Fruit fly (Drosophila melanogaster) whole organism, embryonic: ENCODE results near the gene BORCS5.

Experiments used
- B-H1 ChIP-seq: fragments of 200-800 bp; sonication (Bioruptor generic); IDR thresholded peaks from 3 replicates; pipeline ENCODE4 v1.3.6; 2022; ENCODE audit warnings: missing biosample characterization, missing genetic modification characterization
- B-H2 ChIP-seq: fragments of 200-800 bp; sonication (Bioruptor generic); optimal IDR thresholded peaks from 2 replicates; lab custom pipeline; 2018; ENCODE audit warnings: missing biosample characterization, mild to moderate bottlenecking, missing genetic modification characterization
- CG11085 ChIP-seq: fragments of 200-800 bp; sonication (Bioruptor generic); IDR thresholded peaks from 2 replicates; pipeline ENCODE4 v1.3.6; 2022; ENCODE audit warnings: missing biosample characterization, missing genetic modification characterization
- CG11696 ChIP-seq: fragments of 200-800 bp; sonication (Bioruptor generic); IDR thresholded peaks from 2 replicates; pipeline ENCODE4 v1.3.6; 2022; ENCODE audit warnings: missing biosample characterization, missing genetic modification characterization
- CG13287 ChIP-seq: fragments of 200-800 bp; sonication (Bioruptor generic); IDR thresholded peaks from 2 replicates; pipeline ENCODE4 v1.3.6; 2022; ENCODE audit warnings: missing biosample characterization, missing genetic modification characterization; ENCODE audit not compliant: partially characterized antibody
- CG13424 ChIP-seq: fragments of 200-800 bp; sonication (Bioruptor generic); optimal IDR thresholded peaks from 2 replicates; lab custom pipeline; 2019; ENCODE audit warnings: missing biosample characterization, mild to moderate bottlenecking, missing genetic modification characterization, moderate library complexity
- CG17361 ChIP-seq: fragments of 200-800 bp; sonication (Bioruptor generic); IDR thresholded peaks from 3 replicates; pipeline ENCODE4 v1.3.6; 2022; ENCODE audit warnings: missing biosample characterization, missing genetic modification characterization
- CG17385 ChIP-seq: fragments of 200-800 bp; sonication (Bioruptor generic); optimal IDR thresholded peaks from 3 replicates; lab custom pipeline; 2018; ENCODE audit warnings: missing biosample characterization, mild to moderate bottlenecking, missing genetic modification characterization
- CG18011 ChIP-seq: fragments of 200-800 bp; sonication (Bioruptor generic); optimal IDR thresholded peaks from 2 replicates; lab custom pipeline; 2017; ENCODE audit warnings: missing biosample characterization, missing genetic modification characterization, mild to moderate bottlenecking, moderate library complexity, missing genotype
- CG18476 ChIP-seq: fragments of 200-800 bp; sonication (Bioruptor generic); optimal IDR thresholded peaks from 2 replicates; lab custom pipeline; 2016; ENCODE audit warnings: missing biosample characterization, mild to moderate bottlenecking, missing genetic modification characterization
- CG2199 ChIP-seq: fragments of 200-800 bp; sonication (Bioruptor generic); IDR thresholded peaks from 3 replicates; pipeline ENCODE4 v1.3.6; 2022; ENCODE audit warnings: missing biosample characterization, missing genetic modification characterization
- CG30403 ChIP-seq: fragments of 200-800 bp; sonication (Bioruptor generic); optimal IDR thresholded peaks from 3 replicates; lab custom pipeline; 2016; ENCODE audit warnings: missing biosample characterization, missing genetic modification characterization
- CG30431 ChIP-seq: fragments of 200-800 bp; sonication (Bioruptor generic); optimal IDR thresholded peaks from 2 replicates; lab custom pipeline; 2017; ENCODE audit warnings: missing biosample characterization, missing genetic modification characterization
- CG3065 ChIP-seq: fragments of 200-800 bp; sonication (Bioruptor generic); optimal IDR thresholded peaks from 2 replicates; lab custom pipeline; 2016; ENCODE audit warnings: missing biosample characterization, missing genetic modification characterization
- CG3407 ChIP-seq: fragments of 200-800 bp; sonication (Bioruptor generic); optimal IDR thresholded peaks from 2 replicates; lab custom pipeline; 2018; ENCODE audit warnings: missing biosample characterization, mild to moderate bottlenecking, missing genetic modification characterization
- CG34224 ChIP-seq: fragments of 200-800 bp; sonication (Bioruptor generic); IDR thresholded peaks from 3 replicates; pipeline ENCODE4 v1.3.6; 2022; ENCODE audit warnings: missing biosample characterization, missing genetic modification characterization; ENCODE audit not compliant: partially characterized antibody
- CG3847 ChIP-seq: fragments of 200-800 bp; sonication (Bioruptor generic); IDR thresholded peaks from 2 replicates; pipeline ENCODE4 v1.3.6; 2022; ENCODE audit warnings: missing biosample characterization, missing genetic modification characterization
- CG4730 ChIP-seq: fragments of 200-800 bp; sonication (Bioruptor generic); IDR thresholded peaks from 2 replicates; pipeline ENCODE4 v1.3.6; 2022; ENCODE audit warnings: missing biosample characterization, missing genetic modification characterization
- CG6854 ChIP-seq: fragments of 200-800 bp; sonication (Bioruptor generic); optimal IDR thresholded peaks from 3 replicates; lab custom pipeline; 2017; ENCODE audit warnings: missing biosample characterization, mild to moderate bottlenecking, missing genetic modification characterization
- CG8290 ChIP-seq, 3 experiments: fragments of 200-800 bp; sonication (Bioruptor generic); optimal IDR thresholded peaks; 2 replicates each; lab custom pipeline; 2016 to 2019; ENCODE audit warnings: missing biosample characterization in 3 of 3, missing genetic modification characterization in 3 of 3, mild to moderate bottlenecking in 2 of 3, moderate library complexity in 1 of 3
- CG8359 ChIP-seq: fragments of 200-800 bp; sonication (Bioruptor generic); optimal IDR thresholded peaks from 2 replicates; lab custom pipeline; 2017; ENCODE audit warnings: missing biosample characterization, mild to moderate bottlenecking, missing genetic modification characterization, borderline replicate concordance
- CG9932 ChIP-seq: fragments of 200-800 bp; sonication (Bioruptor generic); IDR thresholded peaks from 2 replicates; pipeline ENCODE4 v1.3.6; 2022; ENCODE audit warnings: missing biosample characterization, missing genetic modification characterization
- Fer1 ChIP-seq: fragments of 200-800 bp; sonication (Bioruptor generic); optimal IDR thresholded peaks from 2 replicates; lab custom pipeline; 2017; ENCODE audit warnings: missing biosample characterization, mild to moderate bottlenecking, missing genetic modification characterization
- HLH3B ChIP-seq: fragments of 200-800 bp; sonication (Bioruptor generic); IDR thresholded peaks from 2 replicates; pipeline ENCODE4 v1.3.6; 2022; ENCODE audit warnings: missing biosample characterization, missing genetic modification characterization
- Hsf ChIP-seq: fragments of 200-800 bp; sonication (Bioruptor generic); optimal IDR thresholded peaks from 3 replicates; lab custom pipeline; 2016; ENCODE audit warnings: missing biosample characterization, missing genetic modification characterization
- MTF-1 ChIP-seq: fragments of 200-800 bp; sonication (Bioruptor generic); optimal IDR thresholded peaks from 2 replicates; lab custom pipeline; 2018; ENCODE audit warnings: missing biosample characterization, mild to moderate bottlenecking, missing genetic modification characterization, borderline replicate concordance
- Rx ChIP-seq: fragments of 200-800 bp; sonication (Bioruptor generic); IDR thresholded peaks from 2 replicates; pipeline ENCODE4 v1.3.6; 2022; ENCODE audit warnings: missing biosample characterization, missing genetic modification characterization
- Sox100B ChIP-seq: fragments of 200-800 bp; sonication (Bioruptor generic); optimal IDR thresholded peaks from 3 replicates; lab custom pipeline; 2018; ENCODE audit warnings: missing biosample characterization, mild to moderate bottlenecking, missing genetic modification characterization
- Spps ChIP-seq: fragments of 200-800 bp; sonication (Bioruptor generic); optimal IDR thresholded peaks from 2 replicates; lab custom pipeline; 2018; ENCODE audit warnings: missing biosample characterization, mild to moderate bottlenecking, missing genetic modification characterization
- abd-A ChIP-seq: fragments of 200-800 bp; sonication (Bioruptor generic); optimal IDR thresholded peaks from 3 replicates; lab custom pipeline; 2019; ENCODE audit warnings: missing biosample characterization, mild to moderate bottlenecking, missing genetic modification characterization, moderate library complexity
- btn ChIP-seq: fragments of 200-800 bp; sonication (Bioruptor generic); optimal IDR thresholded peaks from 2 replicates; lab custom pipeline; 2016; ENCODE audit warnings: missing biosample characterization, missing genetic modification characterization
- cad ChIP-seq: fragments of >200 bp; optimal IDR thresholded peaks from 2 replicates; lab custom pipeline; 2017; ENCODE audit warnings: missing biosample characterization, missing genetic modification characterization
- caup ChIP-seq: fragments of 200-800 bp; sonication (Bioruptor generic); optimal IDR thresholded peaks from 3 replicates; lab custom pipeline; 2017; ENCODE audit warnings: missing biosample characterization, mild to moderate bottlenecking, missing genetic modification characterization, moderate library complexity; ENCODE audit not compliant: severe bottlenecking
- crp ChIP-seq, 2 experiments: fragments of 200-800 bp; sonication (Bioruptor generic); optimal IDR thresholded peaks; 2 replicates in 1 of 2; 3 replicates in 1 of 2; lab custom pipeline; 2017; ENCODE audit warnings: missing biosample characterization in 2 of 2, missing genetic modification characterization in 2 of 2, mild to moderate bottlenecking in 1 of 2, moderate library complexity in 1 of 2
- dimm ChIP-seq: fragments of 200-800 bp; sonication (Bioruptor generic); IDR thresholded peaks from 2 replicates; pipeline ENCODE4 v1.3.6; 2022; ENCODE audit warnings: missing biosample characterization, missing genetic modification characterization
- esg ChIP-seq: fragments of 200-800 bp; sonication (Bioruptor generic); conservative IDR thresholded peaks from 2 replicates; pipeline ENCODE4 v1.3.6; 2022; ENCODE audit warnings: missing biosample characterization, missing genetic modification characterization
- fd96Cb ChIP-seq: fragments of 200-800 bp; sonication (Bioruptor generic); optimal IDR thresholded peaks from 2 replicates; lab custom pipeline; 2018; ENCODE audit warnings: missing biosample characterization, mild to moderate bottlenecking, missing genetic modification characterization, moderate library complexity
- gcm ChIP-seq: fragments of 200-800 bp; sonication (Bioruptor generic); optimal IDR thresholded peaks from 2 replicates; lab custom pipeline; 2019; ENCODE audit warnings: missing biosample characterization, mild to moderate bottlenecking, missing genetic modification characterization, moderate library complexity
- grn ChIP-seq: fragments of 200-800 bp; sonication (Bioruptor generic); optimal IDR thresholded peaks from 3 replicates; lab custom pipeline; 2017; ENCODE audit warnings: missing biosample characterization, missing genetic modification characterization
- gsb ChIP-seq: fragments of 200-800 bp; sonication (Bioruptor generic); IDR thresholded peaks from 2 replicates; pipeline ENCODE4 v1.3.6; 2022; ENCODE audit warnings: missing biosample characterization, missing genetic modification characterization
- kni ChIP-seq: fragments of 200-800 bp; sonication (Bioruptor generic); optimal IDR thresholded peaks from 3 replicates; lab custom pipeline; 2017; ENCODE audit warnings: mild to moderate bottlenecking, missing biosample characterization, missing genetic modification reagents, missing genetic modification characterization
- p53 ChIP-seq: fragments of 200-800 bp; sonication (Bioruptor generic); optimal IDR thresholded peaks from 2 replicates; lab custom pipeline; 2016; ENCODE audit warnings: missing biosample characterization, missing genetic modification characterization
- pb ChIP-seq: fragments of 200-800 bp; sonication (Bioruptor generic); optimal IDR thresholded peaks from 3 replicates; lab custom pipeline; 2016; ENCODE audit warnings: missing biosample characterization, missing genetic modification characterization
- pros ChIP-seq: fragments of 200-800 bp; sonication (Bioruptor generic); optimal IDR thresholded peaks from 3 replicates; lab custom pipeline; 2019; ENCODE audit warnings: missing biosample characterization, mild to moderate bottlenecking, missing genetic modification characterization, moderate library complexity
- psq ChIP-seq: fragments of 200-800 bp; sonication (Bioruptor generic); optimal IDR thresholded peaks from 2 replicates; lab custom pipeline; 2017; ENCODE audit warnings: missing biosample characterization, missing genetic modification characterization
- shn ChIP-seq: fragments of 200-800 bp; sonication (Bioruptor generic); optimal IDR thresholded peaks from 3 replicates; lab custom pipeline; 2016; ENCODE audit warnings: missing biosample characterization, missing genetic modification characterization
- sim ChIP-seq: fragments of 200-800 bp; sonication (Bioruptor generic); IDR thresholded peaks from 2 replicates; pipeline ENCODE4 v1.3.6; 2022; ENCODE audit warnings: missing biosample characterization, missing genetic modification characterization
- tll ChIP-seq, 2 experiments: fragments of 200-800 bp in 1 of 2; fragments of >200 bp in 1 of 2; sonication (Bioruptor generic) in 1 of 2; optimal IDR thresholded peaks; 2 replicates each; lab custom pipeline; 2017 to 2019; ENCODE audit warnings: missing biosample characterization in 2 of 2, missing genetic modification characterization in 2 of 2, mild to moderate bottlenecking in 1 of 2, moderate library complexity in 1 of 2
- z ChIP-seq: fragments of 200-800 bp; sonication (Bioruptor generic); IDR thresholded peaks from 3 replicates; pipeline ENCODE4 v1.3.6; 2022; ENCODE audit warnings: missing biosample characterization, missing genetic modification characterization
- zf30C ChIP-seq: fragments of 200-800 bp; sonication (Bioruptor generic); optimal IDR thresholded peaks from 3 replicates; lab custom pipeline; 2018; ENCODE audit warnings: missing biosample characterization, mild to moderate bottlenecking, missing genetic modification characterization

BORCS5 gene

DNA sequence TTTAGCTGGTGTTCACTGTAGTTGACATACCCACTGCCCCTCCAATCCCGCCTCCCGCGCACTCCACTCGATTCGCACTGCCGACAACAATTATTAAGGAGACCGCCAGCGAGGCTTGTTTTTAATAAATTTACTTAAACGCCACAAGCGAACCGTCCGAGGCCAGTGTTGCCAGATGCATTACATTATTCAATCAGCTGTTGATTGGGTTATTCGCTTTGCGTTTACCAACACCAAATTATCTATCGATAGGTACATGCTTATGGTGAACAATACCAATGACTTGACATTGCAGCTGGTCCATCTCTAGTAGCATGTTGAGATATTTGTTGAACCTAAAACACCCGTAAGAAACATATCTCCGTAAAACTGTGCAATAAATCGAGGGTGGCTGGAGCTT, 14.4 kb upstream of the BORCS5 start, which contains the start of the genes CG10353 and SelG (continued):
- TF ChIP-seq zf30C (GFP tag; lab: Kevin White, UChicago) (no peak), CG11085 (GFP tag; lab: Robert Waterston, UW) (no peak), CG3065 (GFP tag; lab: Kevin White, UChicago) (no peak), btn (no peak), psq (no peak), gsb (no peak), CG8359 (no peak), B-H1 (GFP tag; lab: Robert Waterston, UW) (no peak), CG2199 (GFP tag; lab: Robert Waterston, UW) (peak; percentile 28; the same call in 1 of the 3 replicates), CG18011 (GFP tag; lab: Kevin White, UChicago) (no peak), CG34224 (GFP tag; lab: Robert Waterston, UW) (peak; percentile 94), CG3847 (GFP tag; lab: Robert Waterston, UW) (peak; percentile 68), Rx (GFP tag; lab: Robert Waterston, UW) (no peak), CG9932 (GFP tag; lab: Robert Waterston, UW) (peak; percentile 67), esg (GFP tag; lab: Robert Waterston, UW) (no peak), Fer1 (GFP tag; lab: Kevin White, UChicago) (peak; percentile 44), CG8290 (GFP tag; optimal IDR thresholded peaks at IDR 0.05; lab: Kevin White, UChicago) (peak; percentile 48), CG8290 (tag; optimal IDR thresholded peaks at IDR 0.05; lab: Kevin White, UChicago) (peak in 1 of 2 experiments; percentile 85), CG3407 (GFP tag; lab: Kevin White, UChicago) (no peak), HLH3B (no peak), grn (no peak), kni (no peak), CG17385 (GFP tag; lab: Kevin White, UChicago) (peak; percentile 26), CG13287 (GFP tag; lab: Robert Waterston, UW) (peak; percentile 90), shn (no peak), caup (GFP tag; lab: Kevin White, UChicago) (peak; percentile 32), sim (GFP tag; lab: Robert Waterston, UW) (no peak), CG17361 (no peak), pb (GFP tag; lab: Kevin White, UChicago) (no peak), CG11696 (GFP tag; lab: Robert Waterston, UW) (no peak), MTF-1 (GFP tag; lab: Kevin White, UChicago) (peak; percentile 56), dimm (no peak), cad (GFP tag; lab: Kevin White, UChicago) (no peak), Spps (tag; lab: Kevin White, UChicago) (no peak), CG13424 (tag; lab: Kevin White, UChicago) (peak; percentile 13), CG4730 (GFP tag; lab: Robert Waterston, UW) (no peak), Hsf (GFP tag; lab: Kevin White, UChicago) (peak; percentile 22), tll (GFP tag; optimal IDR thresholded peaks at IDR 0.05; lab: Kevin White, UChicago) (peak in 1 of 2 experiments; percentile 36), fd96Cb (tag; lab: Kevin White, UChicago) (no peak), z (GFP tag; lab: Robert Waterston, UW) (no peak), p53 (GFP tag; lab: Kevin White, UChicago) (peak; percentile 27), CG30403 (peak; percentile 19), CG30431 (no peak), crp (GFP tag; optimal IDR thresholded peaks at IDR 0.05; lab: Kevin White, UChicago) (peak; percentile 77 to 96), gcm (GFP tag; lab: Kevin White, UChicago) (no peak), abd-A (tag; lab: Kevin White, UChicago) (no peak), Sox100B (no peak), CG6854 (GFP tag; lab: Kevin White, UChicago) (no peak), pros (GFP tag; lab: Kevin White, UChicago) (no peak), CG18476 (GFP tag; lab: Kevin White, UChicago) (no peak), B-H2 (GFP tag; lab: Kevin White, UChicago) (peak; percentile 87)
